Worm (Caenorhabditis elegans): ENCODE measurements around the gene rfc-4.
A peak's percentile ranks its signal among the peaks of the same experiment; 100 is the strongest.

The rfc-4 gene

ce11 chrIII:6968080-6968639, 3.9 kb upstream of the rfc-4 start, which contains the start of gene panl-2 (continued):
- TF ChIP-seq isw-1 (GFP tag; IDR thresholded peaks at IDR 0.05), result peak; percentile 34
- TF ChIP-seq F16B12.6 (tag; optimal IDR thresholded peaks at IDR 0.05), result peak; percentile 24
- no peak for TF ChIP-seq mef-2 (tag; optimal IDR thresholded peaks at IDR 0.05)
- TF ChIP-seq snu-23 (GFP tag; optimal IDR thresholded peaks at IDR 0.05), result peak; percentile 53

- TF ChIP-seq skn-1 (tag; optimal IDR thresholded peaks at IDR 0.05), result no peak
- TF ChIP-seq nhr-11 (tag; optimal IDR thresholded peaks at IDR 0.05), result no peak
- TF ChIP-seq lir-3 (tag; optimal IDR thresholded peaks at IDR 0.05; ENCODE audit: poor library complexity), result no peak
- TF ChIP-seq nhr-71 (tag; optimal IDR thresholded peaks at IDR 0.05), result no peak
These were observed 3.4 kb upstream of the rfc-4 start for ce11 chrIII:6968655-6969054.

ce11 chrIII:6969090-6969489, 3.0 kb upstream of the rfc-4 start, which contains the start of gene F31E3.12:
TSS of gene F31E3.12 (plus strand) at chrIII:6969390.
- no peak for TF ChIP-seq skn-1 (tag; optimal IDR thresholded peaks at IDR 0.05)
- TF ChIP-seq tbx-2 (tag; optimal IDR thresholded peaks at IDR 0.05), result no peak
- TF ChIP-seq unc-130 (tag; optimal IDR thresholded peaks at IDR 0.05), result no peak
- TF ChIP-seq fos-1 (tag; optimal IDR thresholded peaks at IDR 0.05), result no peak
- no peak for TF ChIP-seq swsn-7 (tag; optimal IDR thresholded peaks at IDR 0.05)
- no peak for TF ChIP-seq fkh-8 (tag; optimal IDR thresholded peaks at IDR 0.05)
- TF ChIP-seq tlp-1 (tag; optimal IDR thresholded peaks at IDR 0.05), result no peak
- no peak for TF ChIP-seq egl-27 (tag; optimal IDR thresholded peaks at IDR 0.05)
- TF ChIP-seq unc-62 (GFP tag; optimal IDR thresholded peaks at IDR 0.05), result no peak
- no peak for TF ChIP-seq lir-3 (tag; optimal IDR thresholded peaks at IDR 0.05; ENCODE audit: poor library complexity)
- no peak for TF ChIP-seq ces-1 (GFP tag; optimal IDR thresholded peaks at IDR 0.05)
- TF ChIP-seq pag-3 (tag; optimal IDR thresholded peaks at IDR 0.05; ENCODE audit: borderline replicate concordance, insufficient read depth), result no peak
- TF ChIP-seq pax-3 (tag; optimal IDR thresholded peaks at IDR 0.05), result no peak
- TF ChIP-seq ztf-11 (tag; optimal IDR thresholded peaks at IDR 0.05), result no peak
- no peak for TF ChIP-seq fkh-10 (GFP tag; optimal IDR thresholded peaks at IDR 0.05)
- TF ChIP-seq zag-1 (tag; optimal IDR thresholded peaks at IDR 0.05), result no peak
- no peak for TF ChIP-seq nhr-76 (tag; optimal IDR thresholded peaks at IDR 0.05)
- no peak for TF ChIP-seq C16A3.4 (tag; optimal IDR thresholded peaks at IDR 0.05)
- no peak for TF ChIP-seq lsy-2 (tag; optimal IDR thresholded peaks at IDR 0.05)

- TF ChIP-seq C34B4.2 (tag; optimal IDR thresholded peaks at IDR 0.05) (no peak), nhr-90 (tag; optimal IDR thresholded peaks at IDR 0.05; ENCODE audit: poor library complexity) (peak; percentile 19), nhr-71 (tag; optimal IDR thresholded peaks at IDR 0.05) (peak; percentile 9), efl-1 (optimal IDR thresholded peaks at IDR 0.05) (peak; percentile 18), efl-1 (GFP tag; optimal IDR thresholded peaks at IDR 0.05 in 1 of 2) (peak in 1 of 2 experiments; percentile 81), ama-1 (optimal IDR thresholded peaks at IDR 0.05) (peak; percentile 33), rnt-1 (tag; optimal IDR thresholded peaks at IDR 0.05) (peak; percentile 2), nhr-47 (tag; optimal IDR thresholded peaks at IDR 0.05) (peak; percentile 29), lsy-2 (tag; optimal IDR thresholded peaks at IDR 0.05) (peak in 1 of 2 experiments; percentile 53), sup-37 (GFP tag; optimal IDR thresholded peaks at IDR 0.05) (no peak), aly-2 (tag; optimal IDR thresholded peaks at IDR 0.05) (peak; percentile 91)
These were observed 2.2 kb upstream of the rfc-4 start for ce11 chrIII:6969781-6970342.

- TF ChIP-seq rnt-1 (tag; optimal IDR thresholded peaks at IDR 0.05), result peak; percentile 8
- TF ChIP-seq F16B12.6 (tag; optimal IDR thresholded peaks at IDR 0.05), result no peak
- TF ChIP-seq efl-3 (GFP tag; optimal IDR thresholded peaks at IDR 0.05), result no peak
- TF ChIP-seq nhr-71 (tag; optimal IDR thresholded peaks at IDR 0.05), result no peak
These were observed 1.3 kb upstream of the rfc-4 start for ce11 chrIII:6970744-6971143.

Measured in whole organism, L1 larva.